ENCODE assay signal across 1 fruit fly cellular context in the genomic region with DNA sequence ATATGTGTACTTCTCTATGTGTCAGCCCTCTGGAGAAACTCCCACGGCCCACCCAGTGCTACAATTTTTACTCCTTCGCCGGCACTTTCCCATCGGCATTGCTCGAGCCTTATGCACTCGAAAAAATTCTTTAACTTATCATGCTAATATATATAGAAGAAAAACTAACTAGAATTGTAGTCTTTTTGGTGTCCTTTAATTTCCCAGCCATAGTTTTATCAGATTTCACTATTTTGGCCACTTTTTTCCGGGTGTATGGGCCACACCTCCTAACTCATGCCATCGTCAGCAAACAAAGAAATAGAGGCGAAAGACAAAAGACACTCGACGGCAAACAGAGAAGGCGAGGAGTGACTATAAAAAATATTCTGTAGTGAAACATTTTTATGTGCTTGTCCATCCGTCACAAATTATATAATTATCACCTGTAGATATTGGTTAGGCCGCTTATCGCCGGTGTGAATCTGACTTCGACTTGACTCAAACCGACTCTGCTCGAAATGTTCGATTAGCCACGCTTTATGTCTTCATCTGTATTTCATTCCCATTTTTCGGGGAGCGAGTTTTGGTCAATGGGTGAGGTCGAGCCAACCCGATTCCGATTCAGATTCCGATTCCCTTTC.
TF ChIP-seq lines count a peak whose summit lies in the region.

No protein-coding gene starts in this region.

TF ChIP-seq in whole organism, embryonic, 481 proteins besides CTCF, POLR2A, EP300 and RAD21 (continued from another document and continues in another):
- TF ChIP-seq HLH3B (GFP tag; IDR thresholded peaks at IDR 0.05; lab: Robert Waterston, UW) = no peak
- no peak for TF ChIP-seq NK7.1 (GFP tag; optimal IDR thresholded peaks at IDR 0.05; lab: Kevin White, UChicago)
- TF ChIP-seq chn (GFP tag; optimal IDR thresholded peaks at IDR 0.05; lab: Kevin White, UChicago) = peak; percentile 4
- no peak for TF ChIP-seq CG2875 (GFP tag; optimal IDR thresholded peaks at IDR 0.05; lab: Kevin White, UChicago)
- TF ChIP-seq Awh (GFP tag; IDR thresholded peaks at IDR 0.05; lab: Robert Waterston, UW) = no peak
- TF ChIP-seq prd (optimal IDR thresholded peaks at IDR 0.05; lab: Kevin White, UChicago) = no peak
- peak; percentile 66; the same call in 2 of the 3 replicates for TF ChIP-seq prd (GFP tag; IDR thresholded peaks at IDR 0.05; lab: Robert Waterston, UW)
- TF ChIP-seq CG14710 (tag; optimal IDR thresholded peaks at IDR 0.05; lab: Kevin White, UChicago) = peak; percentile 15
- TF ChIP-seq ems (GFP tag; optimal IDR thresholded peaks at IDR 0.05; lab: Kevin White, UChicago) = no peak
- TF ChIP-seq CG42726 (GFP tag; IDR thresholded peaks at IDR 0.05; lab: Robert Waterston, UW; ENCODE audit: partially characterized antibody) = no peak
- TF ChIP-seq kah (GFP tag; optimal IDR thresholded peaks at IDR 0.05; lab: Kevin White, UChicago) = no peak
- no peak for TF ChIP-seq Xbp1 (GFP tag; optimal IDR thresholded peaks at IDR 0.05; lab: Kevin White, UChicago)
- no peak for TF ChIP-seq CG4328 (GFP tag; optimal IDR thresholded peaks at IDR 0.05; lab: Kevin White, UChicago)
- peak; percentile 4 for TF ChIP-seq Six4 (GFP tag; optimal IDR thresholded peaks at IDR 0.05; lab: Kevin White, UChicago)
- TF ChIP-seq CG15696 (tag; optimal IDR thresholded peaks at IDR 0.05; lab: Kevin White, UChicago) = peak; percentile 4
- TF ChIP-seq Sry-δ (GFP tag; optimal IDR thresholded peaks at IDR 0.05; lab: Kevin White, UChicago) = no peak
- no peak for TF ChIP-seq psq (GFP tag; optimal IDR thresholded peaks at IDR 0.05; lab: Kevin White, UChicago)
- TF ChIP-seq nmo (GFP tag; optimal IDR thresholded peaks at IDR 0.05; lab: Kevin White, UChicago) = peak; percentile 27
- no peak for TF ChIP-seq CG13424 (tag; optimal IDR thresholded peaks at IDR 0.05; lab: Kevin White, UChicago)
- peak; percentile 42; the same call in 1 of the 2 replicates for TF ChIP-seq chm (GFP tag; IDR thresholded peaks at IDR 0.05; lab: Robert Waterston, UW)
- peak; percentile 65 for TF ChIP-seq gsb-n (tag; optimal IDR thresholded peaks at IDR 0.05; lab: Kevin White, UChicago)
- peak; percentile 48 for TF ChIP-seq CG18262 (tag; optimal IDR thresholded peaks at IDR 0.05; lab: Kevin White, UChicago)
- no peak for TF ChIP-seq bowl (GFP tag; IDR thresholded peaks at IDR 0.05; lab: Robert Waterston, UW)
- TF ChIP-seq CG30403 (GFP tag; optimal IDR thresholded peaks at IDR 0.05; lab: Kevin White, UChicago) = peak; percentile 2
- no peak for TF ChIP-seq CG7372 (GFP tag; IDR thresholded peaks at IDR 0.05; lab: Robert Waterston, UW)
- no peak for TF ChIP-seq Elba2 (GFP tag; optimal IDR thresholded peaks at IDR 0.05; lab: Kevin White, UChicago)
- no peak for TF ChIP-seq CG4617 (GFP tag; optimal IDR thresholded peaks at IDR 0.05; lab: Kevin White, UChicago; ENCODE audit: borderline replicate concordance)
- no peak for TF ChIP-seq ken (GFP tag; IDR thresholded peaks at IDR 0.05; lab: Robert Waterston, UW)
- TF ChIP-seq slbo (GFP tag; IDR thresholded peaks at IDR 0.05; lab: Robert Waterston, UW) = peak; percentile 21; the same call in 1 of the 2 replicates
- peak; percentile 9 for TF ChIP-seq grau (tag; optimal IDR thresholded peaks at IDR 0.05; lab: Kevin White, UChicago)
- TF ChIP-seq MESR4 (GFP tag; optimal IDR thresholded peaks at IDR 0.05; lab: Kevin White, UChicago) = no peak
- TF ChIP-seq Myb (GFP tag; optimal IDR thresholded peaks at IDR 0.05; lab: Kevin White, UChicago) = no peak
- no peak for TF ChIP-seq nom (GFP tag; optimal IDR thresholded peaks at IDR 0.05; lab: Kevin White, UChicago)
- no peak for TF ChIP-seq Dbx (GFP tag; IDR thresholded peaks at IDR 0.05; lab: Robert Waterston, UW)
- TF ChIP-seq exex (tag; optimal IDR thresholded peaks at IDR 0.05; lab: Kevin White, UChicago) = no peak
- no peak for TF ChIP-seq kay (GFP tag; optimal IDR thresholded peaks at IDR 0.05; lab: Kevin White, UChicago)
- no peak for TF ChIP-seq sob (GFP tag; IDR thresholded peaks at IDR 0.05; lab: Robert Waterston, UW)
- no peak for TF ChIP-seq Doc2 (GFP tag; IDR thresholded peaks at IDR 0.05; lab: Robert Waterston, UW)
- TF ChIP-seq CG30431 (GFP tag; optimal IDR thresholded peaks at IDR 0.05; lab: Kevin White, UChicago) = peak; percentile 39
- TF ChIP-seq ase (GFP tag; IDR thresholded peaks at IDR 0.05; lab: Robert Waterston, UW) = no peak
- peak in 1 of 2 experiments; percentile 6 for TF ChIP-seq chif (GFP tag; optimal IDR thresholded peaks at IDR 0.05; lab: Kevin White, UChicago)
- TF ChIP-seq CG31441 (GFP tag; IDR thresholded peaks at IDR 0.05; lab: Robert Waterston, UW) = 0 out of 2 replicates have a peak, but pooled peaks have one; percentile 18
- peak; percentile 14 for TF ChIP-seq CG17829 (tag; optimal IDR thresholded peaks at IDR 0.05; lab: Kevin White, UChicago)
- peak; percentile 57 for TF ChIP-seq CG2712 (tag; optimal IDR thresholded peaks at IDR 0.05; lab: Kevin White, UChicago)
- TF ChIP-seq CG12942 (GFP tag; optimal IDR thresholded peaks at IDR 0.05; lab: Kevin White, UChicago) = no peak
- no peak for TF ChIP-seq Hand (GFP tag; optimal IDR thresholded peaks at IDR 0.05; lab: Kevin White, UChicago)
- TF ChIP-seq CG8924 (tag; optimal IDR thresholded peaks at IDR 0.05; lab: Kevin White, UChicago) = peak; percentile 5
- TF ChIP-seq sens (GFP tag; lab: Kevin White, UChicago) = peak; percentile 86
- peak; percentile 45; the same call in 1 of the 2 replicates for TF ChIP-seq CG17328 (GFP tag; IDR thresholded peaks at IDR 0.05; lab: Robert Waterston, UW)
- TF ChIP-seq HLHmδ (GFP tag; optimal IDR thresholded peaks at IDR 0.05; lab: Kevin White, UChicago) = no peak
- peak; percentile 68 for TF ChIP-seq zf30C (GFP tag; optimal IDR thresholded peaks at IDR 0.05; lab: Kevin White, UChicago)
- peak; percentile 74 for TF ChIP-seq Med (GFP tag; lab: Kevin White, UChicago)
- TF ChIP-seq dm (GFP tag; optimal IDR thresholded peaks at IDR 0.05; lab: Kevin White, UChicago) = no peak
- peak; percentile 37; the same call in 1 of the 2 replicates for TF ChIP-seq CG4404 (GFP tag; IDR thresholded peaks at IDR 0.05; lab: Robert Waterston, UW)
- TF ChIP-seq CG14050 (GFP tag; IDR thresholded peaks at IDR 0.05; lab: Robert Waterston, UW) = no peak
- TF ChIP-seq CG4282 (GFP tag; optimal IDR thresholded peaks at IDR 0.05; lab: Kevin White, UChicago) = no peak
- TF ChIP-seq Side (GFP tag; optimal IDR thresholded peaks at IDR 0.05; lab: Kevin White, UChicago) = no peak
- no peak for TF ChIP-seq CG2199 (GFP tag; IDR thresholded peaks at IDR 0.05; lab: Robert Waterston, UW)
- no peak for TF ChIP-seq HmgZ (tag; optimal IDR thresholded peaks at IDR 0.05; lab: Kevin White, UChicago)
- no peak for TF ChIP-seq pros (GFP tag; optimal IDR thresholded peaks at IDR 0.05; lab: Kevin White, UChicago)
- TF ChIP-seq cato (GFP tag; optimal IDR thresholded peaks at IDR 0.05; lab: Kevin White, UChicago; ENCODE audit: borderline replicate concordance) = no peak
- TF ChIP-seq klu (GFP tag; IDR thresholded peaks at IDR 0.05; lab: Robert Waterston, UW) = no peak
- no peak for TF ChIP-seq CG15479 (GFP tag; optimal IDR thresholded peaks at IDR 0.05; lab: Kevin White, UChicago)
- TF ChIP-seq Poxn (GFP tag; IDR thresholded peaks at IDR 0.05; lab: Robert Waterston, UW) = no peak
- TF ChIP-seq CG18599 (GFP tag; optimal IDR thresholded peaks at IDR 0.05; lab: Kevin White, UChicago) = no peak
- TF ChIP-seq CG7786 (GFP tag; optimal IDR thresholded peaks at IDR 0.05; lab: Kevin White, UChicago) = peak; percentile 46
- no peak for TF ChIP-seq mirr (GFP tag; optimal IDR thresholded peaks at IDR 0.05; lab: Kevin White, UChicago)
- peak; percentile 12 for TF ChIP-seq fd102C (GFP tag; optimal IDR thresholded peaks at IDR 0.05; lab: Kevin White, UChicago)
- TF ChIP-seq Bdp1 (GFP tag; optimal IDR thresholded peaks at IDR 0.05; lab: Kevin White, UChicago) = no peak
- no peak for TF ChIP-seq Sry-β (GFP tag; optimal IDR thresholded peaks at IDR 0.05; lab: Kevin White, UChicago)
- TF ChIP-seq CG14860 (GFP tag; IDR thresholded peaks at IDR 0.05; lab: Robert Waterston, UW; ENCODE audit: partially characterized antibody) = no peak
- TF ChIP-seq Camta (GFP tag; optimal IDR thresholded peaks at IDR 0.05; lab: Kevin White, UChicago) = no peak
- TF ChIP-seq fd3F (GFP tag; optimal IDR thresholded peaks at IDR 0.05; lab: Kevin White, UChicago) = no peak
- TF ChIP-seq CG10267 (tag; optimal IDR thresholded peaks at IDR 0.05; lab: Kevin White, UChicago) = peak; percentile 16
- TF ChIP-seq CG7963 (GFP tag; IDR thresholded peaks at IDR 0.05; lab: Robert Waterston, UW; ENCODE audit: partially characterized antibody) = no peak
- no peak for TF ChIP-seq CG10959 (GFP tag; IDR thresholded peaks at IDR 0.05; lab: Robert Waterston, UW)
- TF ChIP-seq CG4424 (GFP tag; optimal IDR thresholded peaks at IDR 0.05; lab: Kevin White, UChicago) = no peak
- TF ChIP-seq Atf3 (GFP tag; optimal IDR thresholded peaks at IDR 0.05; lab: Kevin White, UChicago) = no peak
- TF ChIP-seq sug (tag; optimal IDR thresholded peaks at IDR 0.05; lab: Kevin White, UChicago) = no peak
- no peak for TF ChIP-seq salm (tag; optimal IDR thresholded peaks at IDR 0.05; lab: Kevin White, UChicago)
- TF ChIP-seq z (GFP tag; IDR thresholded peaks at IDR 0.05; lab: Robert Waterston, UW) = no peak
- TF ChIP-seq CG3995 (GFP tag; optimal IDR thresholded peaks at IDR 0.05; lab: Kevin White, UChicago) = no peak
- no peak for TF ChIP-seq dan (GFP tag; IDR thresholded peaks at IDR 0.05; lab: Robert Waterston, UW)
- no peak for TF ChIP-seq Lhr (GFP tag; optimal IDR thresholded peaks at IDR 0.05; lab: Kevin White, UChicago)
- no peak for TF ChIP-seq CG12219 (GFP tag; optimal IDR thresholded peaks at IDR 0.05; lab: Kevin White, UChicago)
- TF ChIP-seq CG12769 (tag; optimal IDR thresholded peaks at IDR 0.05; lab: Kevin White, UChicago) = no peak
- peak; percentile 11 for TF ChIP-seq dmrt99B (tag; optimal IDR thresholded peaks at IDR 0.05; lab: Kevin White, UChicago)
- no peak for TF ChIP-seq E2f2 (GFP tag; IDR thresholded peaks at IDR 0.05; lab: Robert Waterston, UW)
- TF ChIP-seq en (GFP tag; optimal IDR thresholded peaks at IDR 0.05; lab: Kevin White, UChicago) = no peak
- no peak for TF ChIP-seq hth (optimal IDR thresholded peaks at IDR 0.05; lab: Kevin White, UChicago)
- no peak for TF ChIP-seq Taf1 (GFP tag; IDR thresholded peaks at IDR 0.05; lab: Robert Waterston, UW)
- TF ChIP-seq fd96Cb (tag; optimal IDR thresholded peaks at IDR 0.05; lab: Kevin White, UChicago) = peak; percentile 7
- TF ChIP-seq Optix (GFP tag; IDR thresholded peaks at IDR 0.05; lab: Robert Waterston, UW) = no peak
- no peak for TF ChIP-seq CG18764 (GFP tag; optimal IDR thresholded peaks at IDR 0.05; lab: Kevin White, UChicago)
- TF ChIP-seq Usf (GFP tag; optimal IDR thresholded peaks at IDR 0.05; lab: Kevin White, UChicago) = no peak
- TF ChIP-seq CG11695 (GFP tag; IDR thresholded peaks at IDR 0.05; lab: Robert Waterston, UW) = no peak
- no peak; the same call in 1 of the 2 replicates for TF ChIP-seq CG6689 (GFP tag; IDR thresholded peaks at IDR 0.05; lab: Robert Waterston, UW)
- peak; percentile 59 for TF ChIP-seq vvl (GFP tag; IDR thresholded peaks at IDR 0.05; lab: Robert Waterston, UW)
- TF ChIP-seq nau (GFP tag; optimal IDR thresholded peaks at IDR 0.05; lab: Kevin White, UChicago) = no peak
- no peak for TF ChIP-seq CG11723 (GFP tag; optimal IDR thresholded peaks at IDR 0.05; lab: Kevin White, UChicago)
- TF ChIP-seq Xrp1 (GFP tag; IDR thresholded peaks at IDR 0.05; lab: Robert Waterston, UW) = peak; percentile 59; the same call in 1 of the 2 replicates
- no peak for TF ChIP-seq Deaf1 (tag; optimal IDR thresholded peaks at IDR 0.05; lab: Kevin White, UChicago)
- peak; percentile 33 for TF ChIP-seq CG12391 (tag; optimal IDR thresholded peaks at IDR 0.05; lab: Kevin White, UChicago)
- TF ChIP-seq lmd (GFP tag; IDR thresholded peaks at IDR 0.05; lab: Robert Waterston, UW) = no peak
- peak; percentile 40 for TF ChIP-seq CG10979 (tag; optimal IDR thresholded peaks at IDR 0.05; lab: Kevin White, UChicago)
- peak; percentile 18 for TF ChIP-seq CG13775 (GFP tag; optimal IDR thresholded peaks at IDR 0.05; lab: Kevin White, UChicago)
- TF ChIP-seq CG2116 (GFP tag; optimal IDR thresholded peaks at IDR 0.05; lab: Kevin White, UChicago) = no peak
- no peak for TF ChIP-seq lab (GFP tag; optimal IDR thresholded peaks at IDR 0.05; lab: Kevin White, UChicago)
- TF ChIP-seq crol (GFP tag; IDR thresholded peaks at IDR 0.05; lab: Robert Waterston, UW) = no peak
- TF ChIP-seq az2 (GFP tag; optimal IDR thresholded peaks at IDR 0.05; lab: Kevin White, UChicago) = peak; percentile 26
- TF ChIP-seq CG12155 (GFP tag; optimal IDR thresholded peaks at IDR 0.05; lab: Kevin White, UChicago) = no peak
- TF ChIP-seq otp (GFP tag; IDR thresholded peaks at IDR 0.05; lab: Robert Waterston, UW) = peak; percentile 43; the same call in 1 of the 3 replicates
- TF ChIP-seq CG11247 (GFP tag; IDR thresholded peaks at IDR 0.05; lab: Robert Waterston, UW) = no peak
- TF ChIP-seq NC2α (GFP tag; optimal IDR thresholded peaks at IDR 0.05; lab: Kevin White, UChicago) = no peak
- no peak for TF ChIP-seq NFAT (GFP tag; IDR thresholded peaks at IDR 0.05; lab: Robert Waterston, UW)
- TF ChIP-seq Fer1 (GFP tag; optimal IDR thresholded peaks at IDR 0.05; lab: Kevin White, UChicago) = no peak
- TF ChIP-seq CG17359 (tag; optimal IDR thresholded peaks at IDR 0.05; lab: Kevin White, UChicago) = peak; percentile 20
- no peak for TF ChIP-seq disco-r (GFP tag; optimal IDR thresholded peaks at IDR 0.05; lab: Kevin White, UChicago)
- TF ChIP-seq wdn (GFP tag; IDR thresholded peaks at IDR 0.05; lab: Robert Waterston, UW) = no peak
- no peak for TF ChIP-seq CG11560 (tag; IDR thresholded peaks at IDR 0.05; lab: Robert Waterston, UW)
- TF ChIP-seq pan (optimal IDR thresholded peaks at IDR 0.05; lab: Kevin White, UChicago) = no peak
- TF ChIP-seq pan (GFP tag; optimal IDR thresholded peaks at IDR 0.05 in 1 of 2, IDR thresholded peaks at IDR 0.05 in 1 of 2) = peak in 1 of 2 experiments; percentile 13
- TF ChIP-seq Nf-YC (tag; optimal IDR thresholded peaks at IDR 0.05; lab: Kevin White, UChicago) = no peak
- TF ChIP-seq Pdp1 (GFP tag; optimal IDR thresholded peaks at IDR 0.05; lab: Kevin White, UChicago) = peak; percentile 15 to 64
- peak; percentile 66 for TF ChIP-seq dmrt11E (tag; optimal IDR thresholded peaks at IDR 0.05; lab: Kevin White, UChicago)
- TF ChIP-seq CG17612 (GFP tag; IDR thresholded peaks at IDR 0.05; lab: Robert Waterston, UW) = no peak
- no peak for TF ChIP-seq Fer2 (tag; optimal IDR thresholded peaks at IDR 0.05; lab: Kevin White, UChicago)
- no peak for TF ChIP-seq CG4707 (GFP tag; optimal IDR thresholded peaks at IDR 0.05; lab: Kevin White, UChicago)
- TF ChIP-seq tgo (GFP tag; IDR thresholded peaks at IDR 0.05; lab: Robert Waterston, UW) = peak; percentile 15; the same call in 1 of the 3 replicates
